Fruit fly (Drosophila melanogaster) whole organism, embryonic: ENCODE measurements around the gene CG31807.

Source experiments
- Aef1 ChIP-seq: fragments of 200-800 bp; sonication (Bioruptor generic); IDR thresholded peaks from 3 replicates; pipeline ENCODE4 v1.3.6; 2022; ENCODE audit warnings: missing biosample characterization, missing genetic modification characterization
- B-H1 ChIP-seq: fragments of 200-800 bp; sonication (Bioruptor generic); IDR thresholded peaks from 3 replicates; pipeline ENCODE4 v1.3.6; 2022; ENCODE audit warnings: missing biosample characterization, missing genetic modification characterization
- CG10147 ChIP-seq: fragments of 200-800 bp; sonication (Bioruptor generic); optimal IDR thresholded peaks from 2 replicates; lab custom pipeline; 2019; ENCODE audit warnings: missing biosample characterization, mild to moderate bottlenecking, missing genetic modification characterization, moderate library complexity
- CG10267 ChIP-seq: fragments of 200-800 bp; sonication (Bioruptor generic); optimal IDR thresholded peaks from 2 replicates; lab custom pipeline; 2018; ENCODE audit warnings: missing biosample characterization, mild to moderate bottlenecking, missing genetic modification characterization, moderate library complexity
- CG12071 ChIP-seq: fragments of 200-800 bp; sonication (Bioruptor generic); optimal IDR thresholded peaks from 3 replicates; lab custom pipeline; 2018; ENCODE audit warnings: missing biosample characterization, mild to moderate bottlenecking, missing genetic modification characterization
- CG1233 ChIP-seq: fragments of 200-800 bp; sonication (Bioruptor generic); optimal IDR thresholded peaks from 4 replicates; lab custom pipeline; 2018; ENCODE audit warnings: missing biosample characterization, mild to moderate bottlenecking, missing genetic modification characterization
- CG13296 ChIP-seq: fragments of 200-800 bp; sonication (Bioruptor generic); optimal IDR thresholded peaks from 3 replicates; lab custom pipeline; 2018; ENCODE audit warnings: missing biosample characterization, mild to moderate bottlenecking, missing genetic modification characterization
- CG14014 ChIP-seq: fragments of 200-800 bp; sonication (Bioruptor generic); IDR thresholded peaks from 2 replicates; pipeline ENCODE4 v1.3.6; 2022; ENCODE audit warnings: missing biosample characterization, missing genetic modification characterization
- CG14965 ChIP-seq: fragments of 200-800 bp; sonication (Bioruptor generic); optimal IDR thresholded peaks from 2 replicates; lab custom pipeline; 2016; ENCODE audit warnings: missing biosample characterization, missing genetic modification characterization, borderline replicate concordance
- CG1602 ChIP-seq: fragments of 200-800 bp; sonication (Bioruptor generic); optimal IDR thresholded peaks from 3 replicates; lab custom pipeline; 2016; ENCODE audit warnings: missing biosample characterization, missing genetic modification characterization
- CG17186 ChIP-seq: fragments of 200-800 bp; sonication (Bioruptor generic); optimal IDR thresholded peaks from 3 replicates; lab custom pipeline; 2017; ENCODE audit warnings: missing biosample characterization, missing genetic modification reagents, missing genetic modification characterization
- CG17385 ChIP-seq: fragments of 200-800 bp; sonication (Bioruptor generic); optimal IDR thresholded peaks from 3 replicates; lab custom pipeline; 2018; ENCODE audit warnings: missing biosample characterization, mild to moderate bottlenecking, missing genetic modification characterization
- CG3065 ChIP-seq: fragments of 200-800 bp; sonication (Bioruptor generic); optimal IDR thresholded peaks from 2 replicates; lab custom pipeline; 2016; ENCODE audit warnings: missing biosample characterization, missing genetic modification characterization
- CG31388 ChIP-seq: fragments of 200-800 bp; sonication (Bioruptor generic); optimal IDR thresholded peaks from 2 replicates; lab custom pipeline; 2016; ENCODE audit warnings: missing biosample characterization, missing genetic modification characterization
- CG6254 ChIP-seq: fragments of 200-800 bp; sonication (Bioruptor generic); optimal IDR thresholded peaks from 3 replicates; lab custom pipeline; 2017; ENCODE audit warnings: mild to moderate bottlenecking, missing biosample characterization, missing genetic modification reagents, missing genetic modification characterization
- CG8290 ChIP-seq, 3 experiments: fragments of 200-800 bp; sonication (Bioruptor generic); optimal IDR thresholded peaks; 2 replicates each; lab custom pipeline; 2016 to 2019; ENCODE audit warnings: missing biosample characterization in 3 of 3, missing genetic modification characterization in 3 of 3, mild to moderate bottlenecking in 2 of 3, moderate library complexity in 1 of 3
- D19B ChIP-seq: fragments of 200-800 bp; sonication (Bioruptor generic); optimal IDR thresholded peaks from 2 replicates; lab custom pipeline; 2017; ENCODE audit warnings: missing biosample characterization, mild to moderate bottlenecking, missing genetic modification characterization
- E2f1 ChIP-seq: fragments of 200-800 bp; sonication (Bioruptor generic); IDR thresholded peaks from 2 replicates; pipeline ENCODE4 v1.3.6; 2022; ENCODE audit warnings: missing biosample characterization, missing genetic modification characterization
- Elba2 ChIP-seq: fragments of 200-800 bp; sonication (Bioruptor generic); optimal IDR thresholded peaks from 3 replicates; lab custom pipeline; 2016; ENCODE audit warnings: missing biosample characterization, missing genetic modification characterization
- Ets65A ChIP-seq: fragments of 200-800 bp; sonication (Bioruptor generic); peaks from one replicate; lab custom pipeline; 2016; ENCODE audit warnings: missing biosample characterization, missing genetic modification characterization
- Fer2 ChIP-seq: fragments of 200-800 bp; sonication (Bioruptor generic); optimal IDR thresholded peaks from 2 replicates; lab custom pipeline; 2018; ENCODE audit warnings: missing biosample characterization, mild to moderate bottlenecking, missing genetic modification characterization, moderate library complexity
- H2.0 ChIP-seq: fragments of 200-800 bp; sonication (Bioruptor generic); IDR thresholded peaks from 2 replicates; pipeline ENCODE4 v1.3.6; 2022; ENCODE audit warnings: missing biosample characterization, missing genetic modification characterization
- HLH3B ChIP-seq: fragments of 200-800 bp; sonication (Bioruptor generic); IDR thresholded peaks from 2 replicates; pipeline ENCODE4 v1.3.6; 2022; ENCODE audit warnings: missing biosample characterization, missing genetic modification characterization
- Jarid2 ChIP-seq: fragments of 200-800 bp; sonication (Bioruptor generic); optimal IDR thresholded peaks from 3 replicates; lab custom pipeline; 2017; ENCODE audit warnings: mild to moderate bottlenecking, missing biosample characterization, missing genetic modification reagents, missing genetic modification characterization
- Lhr ChIP-seq: fragments of 200-800 bp; sonication (Bioruptor generic); optimal IDR thresholded peaks from 3 replicates; lab custom pipeline; 2017; ENCODE audit warnings: mild to moderate bottlenecking, missing biosample characterization, missing genetic modification reagents, missing genetic modification characterization
- MESR4 ChIP-seq: fragments of 200-800 bp; sonication (Bioruptor generic); optimal IDR thresholded peaks from 2 replicates; lab custom pipeline; 2018; ENCODE audit warnings: missing biosample characterization, mild to moderate bottlenecking, missing genetic modification characterization, moderate library complexity
- Mad ChIP-seq: fragments of 200-800 bp; sonication (Bioruptor generic); optimal IDR thresholded peaks from 2 replicates; lab custom pipeline; 2016; ENCODE audit warnings: missing biosample characterization, missing genetic modification characterization
- Nf-YB ChIP-seq: fragments of 200-800 bp; sonication (Bioruptor generic); optimal IDR thresholded peaks from 3 replicates; lab custom pipeline; 2019; ENCODE audit warnings: missing biosample characterization, mild to moderate bottlenecking, missing genetic modification characterization, moderate library complexity
- Opbp ChIP-seq: fragments of 200-800 bp; sonication (Bioruptor generic); IDR thresholded peaks from 3 replicates; pipeline ENCODE4 v1.3.6; 2022; ENCODE audit warnings: missing biosample characterization, missing genetic modification characterization; ENCODE audit not compliant: partially characterized antibody
- Ptx1 ChIP-seq: fragments of 200-800 bp; sonication (Bioruptor generic); IDR thresholded peaks from 2 replicates; pipeline ENCODE4 v1.3.6; 2022; ENCODE audit warnings: missing biosample characterization, missing genetic modification characterization
- Stat92E ChIP-seq, 3 experiments: fragments of >200 bp in 2 of 3; fragments of 200-800 bp in 1 of 3; sonication (Bioruptor generic) in 1 of 3; optimal IDR thresholded peaks; 2 replicates each; lab custom pipeline; 2017 to 2019; ENCODE audit warnings: missing biosample characterization in 3 of 3, missing genetic modification characterization in 3 of 3, mild to moderate bottlenecking in 1 of 3, moderate library complexity in 1 of 3
- al ChIP-seq: fragments of 200-800 bp; sonication (Bioruptor generic); IDR thresholded peaks from 2 replicates; pipeline ENCODE4 v1.3.6; 2022; ENCODE audit warnings: missing biosample characterization, missing genetic modification characterization
- az2 ChIP-seq: fragments of 200-800 bp; sonication (Bioruptor generic); optimal IDR thresholded peaks from 3 replicates; lab custom pipeline; 2016; ENCODE audit warnings: missing biosample characterization, missing genetic modification characterization
- bab2 ChIP-seq: fragments of 200-800 bp; sonication (Bioruptor generic); optimal IDR thresholded peaks from 2 replicates; lab custom pipeline; 2016; ENCODE audit warnings: missing biosample characterization, missing genetic modification characterization
- dpn ChIP-seq, 2 experiments: fragments of 200-800 bp; sonication (Bioruptor generic); optimal IDR thresholded peaks; 3 replicates each; lab custom pipeline; 2016; ENCODE audit warnings: missing biosample characterization in 2 of 2, missing genetic modification characterization in 2 of 2
- ewg ChIP-seq: fragments of 200-800 bp; sonication (Bioruptor generic); optimal IDR thresholded peaks from 3 replicates; lab custom pipeline; 2017; ENCODE audit warnings: mild to moderate bottlenecking, missing biosample characterization, missing genetic modification reagents, missing genetic modification characterization
- grn ChIP-seq: fragments of 200-800 bp; sonication (Bioruptor generic); optimal IDR thresholded peaks from 3 replicates; lab custom pipeline; 2017; ENCODE audit warnings: missing biosample characterization, missing genetic modification characterization
- h ChIP-seq: fragments of >200 bp; optimal IDR thresholded peaks from 2 replicates; lab custom pipeline; 2017
- inv ChIP-seq: fragments of 200-800 bp; sonication (Bioruptor generic); IDR thresholded peaks from 2 replicates; pipeline ENCODE4 v1.3.6; 2022; ENCODE audit warnings: missing biosample characterization, missing genetic modification characterization; ENCODE audit not compliant: partially characterized antibody
- repo ChIP-seq: fragments of 200-800 bp; sonication (Bioruptor generic); optimal IDR thresholded peaks from 2 replicates; lab custom pipeline; 2016; ENCODE audit warnings: missing biosample characterization, missing genetic modification characterization
- run ChIP-seq: fragments of 200-800 bp; sonication (Bioruptor generic); optimal IDR thresholded peaks from 3 replicates; lab custom pipeline; 2018; ENCODE audit warnings: missing biosample characterization, mild to moderate bottlenecking, missing genetic modification characterization
- sens ChIP-seq: fragments of 200-800 bp; sonication (Bioruptor generic); peaks from one replicate; lab custom pipeline; 2016; ENCODE audit warnings: missing biosample characterization, missing genetic modification characterization
- sima ChIP-seq: fragments of 200-800 bp; sonication (Bioruptor generic); optimal IDR thresholded peaks from 2 replicates; lab custom pipeline; 2016; ENCODE audit warnings: missing biosample characterization, missing genetic modification characterization
- unpg ChIP-seq: fragments of 200-800 bp; sonication (Bioruptor generic); optimal IDR thresholded peaks from 3 replicates; lab custom pipeline; 2018; ENCODE audit warnings: missing biosample characterization, mild to moderate bottlenecking, missing genetic modification characterization, moderate library complexity
- zen ChIP-seq: fragments of 200-800 bp; sonication (Bioruptor generic); optimal IDR thresholded peaks from 3 replicates; lab custom pipeline; 2018; ENCODE audit warnings: missing biosample characterization, mild to moderate bottlenecking, missing genetic modification characterization, moderate library complexity
- zf30C ChIP-seq: fragments of 200-800 bp; sonication (Bioruptor generic); optimal IDR thresholded peaks from 3 replicates; lab custom pipeline; 2018; ENCODE audit warnings: missing biosample characterization, mild to moderate bottlenecking, missing genetic modification characterization

Gene CG31807

DNA sequence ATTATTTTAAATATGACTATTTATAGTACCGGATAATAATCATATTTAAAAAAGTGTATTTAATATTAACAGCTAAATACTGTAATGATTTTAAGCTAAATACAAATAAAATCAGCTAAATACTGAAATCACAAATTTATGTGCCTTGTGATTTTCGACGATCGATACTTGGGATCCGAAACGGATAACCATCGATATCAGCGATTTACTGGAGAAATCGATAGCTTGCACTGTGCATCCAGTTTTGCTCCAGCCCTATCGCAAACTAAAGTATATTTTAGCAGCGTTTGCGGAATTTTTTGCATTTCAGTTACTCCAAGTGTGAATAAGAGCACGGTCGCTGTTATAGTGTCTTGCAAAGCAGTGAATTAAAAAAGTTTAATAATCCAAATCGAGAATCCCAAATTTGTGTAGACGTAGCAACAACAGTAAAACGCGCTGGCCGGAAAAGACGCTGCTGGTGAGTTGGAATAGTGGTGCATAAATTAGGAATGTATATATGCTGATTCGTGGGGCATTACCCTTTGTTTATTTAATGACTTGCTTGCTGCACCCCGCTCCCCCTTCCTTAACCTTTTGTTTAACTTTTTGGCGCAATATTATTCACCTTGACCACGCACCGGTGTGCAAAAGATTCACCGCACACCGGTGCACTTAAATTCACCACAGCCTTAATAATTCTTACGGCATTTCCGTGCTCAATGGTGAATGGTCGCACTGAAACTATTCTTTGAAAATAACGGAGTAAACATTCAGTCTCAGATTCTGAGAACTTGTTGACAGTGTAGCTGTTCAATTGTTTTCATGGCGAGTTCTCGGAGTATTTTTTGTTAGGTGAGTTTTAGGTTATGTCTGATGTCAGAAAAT is 3.8 kb downstream of the CG31807 start, which contains the start of the genes grp and squ (continued):
- TF ChIP-seq al (GFP tag; lab: Robert Waterston, UW) (no peak), H2.0 (GFP tag; lab: Robert Waterston, UW) (no peak), Jarid2 (peak; percentile 54), CG8290 (GFP tag; optimal IDR thresholded peaks at IDR 0.05; lab: Kevin White, UChicago) (peak; percentile 20), CG8290 (tag; optimal IDR thresholded peaks at IDR 0.05; lab: Kevin White, UChicago) (peak; percentile 34 to 65), zf30C (GFP tag; lab: Kevin White, UChicago) (peak; percentile 40), inv (peak; percentile 93), az2 (GFP tag; lab: Kevin White, UChicago) (no peak), CG6254 (GFP tag; lab: Kevin White, UChicago) (no peak), run (tag; lab: Kevin White, UChicago) (no peak), HLH3B (no peak), Elba2 (no peak), CG12071 (GFP tag; lab: Kevin White, UChicago) (no peak), h (lab: Kevin White, UChicago) (no peak), D19B (GFP tag; lab: Kevin White, UChicago) (no peak), bab2 (GFP tag; lab: Kevin White, UChicago) (no peak), CG17385 (GFP tag; lab: Kevin White, UChicago) (no peak), CG13296 (no peak), Nf-YB (GFP tag; lab: Kevin White, UChicago) (no peak), Mad (GFP tag; lab: Kevin White, UChicago) (no peak), E2f1 (GFP tag; lab: Robert Waterston, UW) (peak; percentile 39; the same call in 1 of the 2 replicates), CG14965 (no peak), Stat92E (GFP tag; optimal IDR thresholded peaks at IDR 0.05; lab: Kevin White, UChicago) (peak in 1 of 3 experiments; percentile 93), CG10147 (no peak)

DNA sequence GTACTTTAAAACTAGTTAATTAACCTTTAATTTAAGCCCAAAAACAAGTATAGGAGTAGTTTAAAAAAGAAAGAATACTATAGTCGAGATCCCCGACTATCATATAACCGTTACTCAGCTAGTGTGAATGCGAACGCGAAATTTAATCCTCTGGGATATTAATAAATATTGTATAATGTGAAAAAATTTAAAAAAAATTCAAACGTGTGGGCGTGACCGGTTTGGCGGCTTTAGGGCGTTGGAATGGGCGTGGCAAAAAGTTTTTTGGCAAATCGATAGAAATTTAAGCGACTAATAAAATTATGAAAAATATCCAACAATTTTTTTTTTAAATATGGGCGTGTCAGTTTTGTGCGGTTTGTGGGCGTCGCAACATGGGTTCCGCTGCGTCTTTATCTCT is 4.7 kb downstream of the CG31807 start:
- TF ChIP-seq CG10267 (tag; lab: Kevin White, UChicago) (no peak), dpn (GFP tag; optimal IDR thresholded peaks at IDR 0.05; lab: Kevin White, UChicago) (no peak), sens (peak; percentile 58), CG3065 (GFP tag; lab: Kevin White, UChicago) (peak; percentile 52), grn (GFP tag; lab: Kevin White, UChicago) (no peak), zf30C (GFP tag; lab: Kevin White, UChicago) (no peak)
- TF ChIP-seq, all 482 proteins: peak for 2

DNA sequence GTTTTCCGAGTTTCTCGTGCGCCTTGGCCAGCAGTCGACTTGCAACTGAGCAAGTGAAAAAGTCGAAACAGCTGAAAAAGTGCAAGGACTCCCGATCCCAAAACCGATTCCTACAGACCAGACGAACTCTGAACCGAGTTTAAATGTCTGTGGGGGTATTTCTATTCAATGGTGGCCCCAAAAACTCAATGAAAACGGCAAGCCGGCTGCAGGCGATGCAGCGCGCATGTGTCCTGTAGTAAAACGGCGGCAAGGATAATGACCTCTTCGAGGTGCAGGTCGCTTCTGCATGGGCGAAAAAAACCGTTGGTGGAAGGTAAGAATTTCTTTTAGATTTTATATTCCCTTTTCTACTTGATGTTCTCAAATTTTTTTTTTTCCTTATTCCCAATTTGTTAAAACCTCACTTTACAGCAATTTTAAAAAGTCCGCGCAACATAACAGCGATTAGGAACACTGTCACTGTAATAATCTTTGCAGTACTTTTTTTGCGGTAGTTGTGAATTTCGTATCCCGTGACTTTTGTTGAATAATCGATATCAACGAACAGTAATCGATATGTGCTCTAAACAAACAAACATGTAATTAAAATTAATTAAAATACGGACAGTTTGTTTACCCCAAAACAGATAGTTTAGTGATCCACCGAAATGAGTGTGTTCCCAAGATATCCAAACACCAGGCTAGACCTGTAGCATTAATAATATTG is 7.0 kb downstream of the CG31807 start, which contains the start of the genes Trpgamma and her:
Trpgamma (minus strand) TSS at position 51 of the 709 bp plus-strand sequence.
her (plus strand) TSS at position 535 of the 709 bp plus-strand sequence.
- TF ChIP-seq sima (GFP tag; lab: Kevin White, UChicago) = no peak
- TF ChIP-seq CG1602 (GFP tag; lab: Kevin White, UChicago) = no peak
- no peak for TF ChIP-seq CG14014
- no peak for TF ChIP-seq CG31388 (GFP tag; lab: Kevin White, UChicago)
- TF ChIP-seq Aef1 (GFP tag; lab: Robert Waterston, UW) = no peak
- peak; percentile 90 for TF ChIP-seq Opbp (GFP tag; lab: Robert Waterston, UW)
- no peak for TF ChIP-seq CG1233 (GFP tag; lab: Kevin White, UChicago)
- no peak for TF ChIP-seq Fer2
- no peak for TF ChIP-seq B-H1 (GFP tag; lab: Robert Waterston, UW)
- TF ChIP-seq MESR4 (GFP tag; lab: Kevin White, UChicago) = peak; percentile 72
- no peak for TF ChIP-seq repo
- no peak for TF ChIP-seq Ptx1 (GFP tag; lab: Robert Waterston, UW)
- peak; percentile 58 for TF ChIP-seq ewg (GFP tag; lab: Kevin White, UChicago)
- peak; percentile 77 for TF ChIP-seq Ets65A
- TF ChIP-seq unpg (GFP tag; lab: Kevin White, UChicago) = peak; percentile 21
- TF ChIP-seq CG17186 = peak; percentile 11
- TF ChIP-seq Lhr (GFP tag; lab: Kevin White, UChicago) = peak; percentile 12
- TF ChIP-seq zen = peak; percentile 42
